Worm (Caenorhabditis elegans): ENCODE data around the gene ZK285.2.

- no peak for TF ChIP-seq zip-8 (tag; optimal IDR thresholded peaks at IDR 0.05)
- TF ChIP-seq lin-32 (GFP tag; optimal IDR thresholded peaks at IDR 0.05) = no peak
- no peak for TF ChIP-seq unc-120 (tag; optimal IDR thresholded peaks at IDR 0.05; ENCODE audit: poor library complexity, severe bottlenecking)
- no peak for TF ChIP-seq ces-1 (GFP tag; optimal IDR thresholded peaks at IDR 0.05)
- no peak for TF ChIP-seq pha-4 (tag; optimal IDR thresholded peaks at IDR 0.05)
- no peak for TF ChIP-seq snpc-4 (tag; optimal IDR thresholded peaks at IDR 0.05)
- TF ChIP-seq sptf-1 (tag; optimal IDR thresholded peaks at IDR 0.05) = no peak
- no peak for TF ChIP-seq unc-62 (GFP tag; optimal IDR thresholded peaks at IDR 0.05)
- no peak for TF ChIP-seq nhr-12 (tag; optimal IDR thresholded peaks at IDR 0.05)
- no peak for TF ChIP-seq unc-39 (tag; optimal IDR thresholded peaks at IDR 0.05)
- no peak for TF ChIP-seq nhr-28 (tag; optimal IDR thresholded peaks at IDR 0.05)
Measured at ce11 chrV:16043686-16044085, 3.0 kb upstream of the ZK285.2 start.
